Fruit fly (Drosophila melanogaster): ENCODE measurements around the gene ntc.

DNA sequence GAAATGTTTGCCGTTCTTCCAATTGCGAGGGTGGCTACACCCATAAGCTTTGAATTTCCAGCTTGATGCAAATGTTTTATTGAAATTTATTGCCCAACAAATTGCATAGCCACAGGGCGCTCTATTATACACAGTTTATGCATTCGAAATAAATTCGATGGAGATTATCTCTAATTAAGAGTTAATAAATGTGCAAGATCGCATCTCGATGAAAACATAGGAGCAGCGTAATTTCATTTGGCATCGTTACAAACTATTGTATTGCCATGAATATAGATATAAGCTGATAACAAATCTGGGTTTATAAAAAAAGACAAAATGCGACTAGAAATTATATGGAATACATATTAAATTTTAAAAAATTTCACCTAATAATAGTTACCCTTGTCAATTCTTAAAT, 44.2 kb upstream of the ntc start:
- no peak for TF ChIP-seq lola (GFP tag; optimal IDR thresholded peaks at IDR 0.05)
- TF ChIP-seq Dfd (GFP tag; optimal IDR thresholded peaks at IDR 0.05): no peak
- no peak for TF ChIP-seq CrebA (GFP tag; optimal IDR thresholded peaks at IDR 0.05; ENCODE audit: borderline replicate concordance)
- no peak for TF ChIP-seq Myc (optimal IDR thresholded peaks at IDR 0.05)
- no peak for TF ChIP-seq Abd-B (GFP tag; optimal IDR thresholded peaks at IDR 0.05)
- TF ChIP-seq CG32264 (GFP tag; optimal IDR thresholded peaks at IDR 0.05): no peak
- no peak for TF ChIP-seq usp (GFP tag; optimal IDR thresholded peaks at IDR 0.05)
- no peak for TF ChIP-seq fru (GFP tag; optimal IDR thresholded peaks at IDR 0.05)
- TF ChIP-seq jim (GFP tag; optimal IDR thresholded peaks at IDR 0.05): no peak

All from whole organism, wandering third instar larva.